Worm (Caenorhabditis elegans): ENCODE data around the gene F54C9.7.

- TF ChIP-seq nhr-28 (tag; optimal IDR thresholded peaks at IDR 0.05), result no peak
- no peak for TF ChIP-seq nhr-25 (tag; optimal IDR thresholded peaks at IDR 0.05)
- TF ChIP-seq nhr-237 (tag; optimal IDR thresholded peaks at IDR 0.05), result no peak
- no peak for TF ChIP-seq fkh-10 (GFP tag; optimal IDR thresholded peaks at IDR 0.05)
- no peak for TF ChIP-seq snpc-4 (tag; optimal IDR thresholded peaks at IDR 0.05)
- no peak for TF ChIP-seq aly-2 (tag; optimal IDR thresholded peaks at IDR 0.05)
- no peak for TF ChIP-seq skn-1 (tag; optimal IDR thresholded peaks at IDR 0.05)
- no peak for TF ChIP-seq nhr-12 (tag; optimal IDR thresholded peaks at IDR 0.05)
- no peak for TF ChIP-seq ceh-9 (tag; optimal IDR thresholded peaks at IDR 0.05)
These were observed 38.2 kb downstream of the F54C9.7 start for ce11 chrII:8611330-8611729.

Measured in whole organism, L3 larva.